Worm (Caenorhabditis elegans): Measurements from ENCODE around the gene far-2.

The far-2 gene

ce11 chrIII:9084329-9084728, 2.7 kb downstream of the far-2 start (continued):
- peak; percentile 16 for TF ChIP-seq nfya-1 (tag; optimal IDR thresholded peaks at IDR 0.05)
- no peak for TF ChIP-seq pag-3 (tag; optimal IDR thresholded peaks at IDR 0.05; ENCODE audit: borderline replicate concordance)
- no peak for TF ChIP-seq hlh-6 (tag; optimal IDR thresholded peaks at IDR 0.05)
- no peak for TF ChIP-seq zip-5 (tag; optimal IDR thresholded peaks at IDR 0.05)
- TF ChIP-seq hlh-13 (GFP tag; optimal IDR thresholded peaks at IDR 0.05), result no peak
- TF ChIP-seq sox-2 (GFP tag; IDR thresholded peaks at IDR 0.05), result no peak
- TF ChIP-seq fax-1 (tag; optimal IDR thresholded peaks at IDR 0.05), result no peak
- TF ChIP-seq ceh-9 (tag; optimal IDR thresholded peaks at IDR 0.05), result no peak

- TF ChIP-seq ceh-22 (tag; optimal IDR thresholded peaks at IDR 0.05) (no peak), elt-2 (tag; optimal IDR thresholded peaks at IDR 0.05) (peak; percentile 70), nfya-1 (tag; optimal IDR thresholded peaks at IDR 0.05) (peak; percentile 18)
These were observed 7.7 kb downstream of the far-2 start, which contains the start of the genes mccc-2 and mrpl-44 for ce11 chrIII:9089325-9089823. mccc-2 (minus strand) TSS chrIII:9089375. mrpl-44 (minus strand) TSS chrIII:9089375.

ce11 chrIII:9091392-9092291, 10.0 kb downstream of the far-2 start, which contains the start of gene glp-1:
glp-1 (plus strand) TSS chrIII:9092241.
- TF ChIP-seq ceh-22 (tag; optimal IDR thresholded peaks at IDR 0.05) (no peak), mec-3 (tag; optimal IDR thresholded peaks at IDR 0.05; ENCODE audit: borderline replicate concordance) (no peak), ceh-34 (tag; optimal IDR thresholded peaks at IDR 0.05) (no peak), pha-2 (tag; optimal IDR thresholded peaks at IDR 0.05) (no peak), ama-1 (optimal IDR thresholded peaks at IDR 0.05) (no peak), Y22D7AL.16 (tag; optimal IDR thresholded peaks at IDR 0.05) (no peak), unc-42 (tag; optimal IDR thresholded peaks at IDR 0.05) (no peak), pha-4 (tag; optimal IDR thresholded peaks at IDR 0.05) (no peak), che-1 (tag; optimal IDR thresholded peaks at IDR 0.05) (no peak), ceh-48 (tag; optimal IDR thresholded peaks at IDR 0.05) (no peak), nhr-232 (tag; optimal IDR thresholded peaks at IDR 0.05) (no peak), fkh-6 (tag; optimal IDR thresholded peaks at IDR 0.05) (no peak), tbx-7 (tag; optimal IDR thresholded peaks at IDR 0.05) (no peak), pros-1 (tag; optimal IDR thresholded peaks at IDR 0.05) (no peak)

ce11 chrIII:9101212-9101611, 19.6 kb downstream of the far-2 start, which contains the start of gene ZK507.1:
ZK507.1 (minus strand) TSS chrIII:9101312.
- no peak for TF ChIP-seq pha-2 (tag; optimal IDR thresholded peaks at IDR 0.05)
- TF ChIP-seq ttx-3 (tag; optimal IDR thresholded peaks at IDR 0.05), result no peak
- no peak for TF ChIP-seq C08G9.2 (tag; optimal IDR thresholded peaks at IDR 0.05)
- no peak for TF ChIP-seq F13H6.1 (tag; optimal IDR thresholded peaks at IDR 0.05)
- no peak for TF ChIP-seq nfya-1 (tag; optimal IDR thresholded peaks at IDR 0.05)

- TF ChIP-seq tbx-7 (tag; optimal IDR thresholded peaks at IDR 0.05) (no peak), gmeb-2 (tag; optimal IDR thresholded peaks at IDR 0.05) (no peak), ceh-31 (tag; optimal IDR thresholded peaks at IDR 0.05) (no peak)
These were observed 22.0 kb downstream of the far-2 start, which contains the start of gene dos-1 for ce11 chrIII:9103643-9104042. dos-1 (plus strand) TSS chrIII:9103943.

DNA sequence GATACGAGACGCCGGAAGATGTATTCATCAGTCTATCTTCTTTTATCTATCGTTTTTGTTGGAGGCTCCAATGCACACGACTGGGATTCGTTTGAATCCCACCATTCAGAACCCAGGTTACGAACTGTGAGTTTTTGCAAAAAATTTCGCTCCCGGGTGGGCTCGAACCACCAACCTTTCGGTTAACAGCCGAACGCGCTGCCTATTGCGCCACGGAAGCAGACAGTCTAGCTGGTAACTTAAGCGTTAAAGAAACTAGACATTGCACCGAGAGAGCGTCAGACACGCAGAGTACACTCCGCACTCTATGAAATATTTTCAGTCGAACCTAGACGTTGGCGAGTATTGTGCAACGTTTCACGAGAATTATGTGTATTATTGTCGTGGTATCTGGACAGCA, 22.4 kb downstream of the far-2 start:
- TF ChIP-seq fax-1 (tag; optimal IDR thresholded peaks at IDR 0.05) (peak; percentile 53), sox-4 (tag; optimal IDR thresholded peaks at IDR 0.05) (peak; percentile 62), C38D4.7 (GFP tag; optimal IDR thresholded peaks at IDR 0.05) (peak; percentile 40), T23F11.4 (GFP tag; optimal IDR thresholded peaks at IDR 0.05) (no peak), unc-86 (tag; optimal IDR thresholded peaks at IDR 0.05) (peak; percentile 23), pag-3 (tag; optimal IDR thresholded peaks at IDR 0.05; ENCODE audit: borderline replicate concordance) (no peak), ceh-22 (tag; optimal IDR thresholded peaks at IDR 0.05) (no peak), hlh-30 (tag; optimal IDR thresholded peaks at IDR 0.05; ENCODE audit: insufficient read depth) (no peak), ets-4 (tag; optimal IDR thresholded peaks at IDR 0.05) (no peak), lin-11 (tag; optimal IDR thresholded peaks at IDR 0.05) (peak; percentile 36), pat-9 (tag; optimal IDR thresholded peaks at IDR 0.05) (peak; percentile 58), unc-3 (GFP tag; conservative IDR thresholded peaks at IDR 0.05) (no peak), unc-3 (tag; optimal IDR thresholded peaks at IDR 0.05) (no peak), ceh-24 (tag; optimal IDR thresholded peaks at IDR 0.05) (no peak), npax-4 (tag; optimal IDR thresholded peaks at IDR 0.05) (no peak), rnt-1 (tag; optimal IDR thresholded peaks at IDR 0.05) (no peak), fkh-6 (tag; optimal IDR thresholded peaks at IDR 0.05) (peak; percentile 37), ttx-3 (tag; optimal IDR thresholded peaks at IDR 0.05) (peak; percentile 14)

Data from whole organism, late embryonic.